Worm (Caenorhabditis elegans): ENCODE measurements around the gene fipr-14.

DNA sequence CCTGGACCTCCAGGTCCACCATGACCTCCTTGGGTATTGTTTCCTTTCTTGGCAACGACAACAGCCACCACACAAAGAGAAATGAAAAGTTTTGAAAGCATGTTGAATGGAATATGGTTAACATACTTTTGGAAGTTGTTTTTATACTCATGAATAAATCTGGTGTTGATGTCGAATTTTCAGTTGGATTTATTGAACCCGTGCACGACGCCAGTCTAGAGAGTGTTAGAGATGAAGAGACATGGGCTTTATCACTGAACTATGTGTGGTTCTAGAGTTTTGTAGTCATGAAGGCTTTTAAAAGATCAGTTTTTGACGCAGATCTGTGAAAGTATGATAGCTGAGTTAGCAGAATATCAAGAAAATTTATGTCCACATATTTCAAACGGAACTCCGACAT is 17.3 kb downstream of the fipr-14 start, which contains the start of gene srlf-14:
- TF ChIP-seq ztf-25 (GFP tag; IDR thresholded peaks at IDR 0.05) (no peak), T26A5.8 (tag; optimal IDR thresholded peaks at IDR 0.05) (no peak), repo-1 (tag; optimal IDR thresholded peaks at IDR 0.05) (no peak), dox-1 (GFP tag; IDR thresholded peaks at IDR 0.05) (no peak), K12H6.12 (tag; optimal IDR thresholded peaks at IDR 0.05) (no peak), attf-6 (GFP tag; IDR thresholded peaks at IDR 0.05) (no peak)
